Fruit fly (Drosophila melanogaster) whole organism: ENCODE results near the gene Uch.

ENCODE experiments used
- CG8478 ChIP-seq: fragments of >200 bp; optimal IDR thresholded peaks from 2 replicates; lab custom pipeline; 2018; ENCODE audit warnings: inconsistent platforms
- Dll ChIP-seq: fragments of >200 bp; optimal IDR thresholded peaks from 2 replicates; lab custom pipeline; 2017
- EcR ChIP-seq, 2 experiments: fragments of >200 bp; optimal IDR thresholded peaks; 2 replicates each; lab custom pipeline; 2017; ENCODE audit warnings: missing biosample characterization in 2 of 2, missing genetic modification characterization in 2 of 2, missing genetic modification reagents in 2 of 2
- pan ChIP-seq: fragments of >200 bp; optimal IDR thresholded peaks from 2 replicates; lab custom pipeline; 2017
- psq ChIP-seq: fragments of >200 bp; optimal IDR thresholded peaks from 2 replicates; lab custom pipeline; 2017
- usp ChIP-seq: fragments of >200 bp; optimal IDR thresholded peaks from 2 replicates; lab custom pipeline; 2017; ENCODE audit warnings: missing biosample characterization, missing genetic modification characterization, mixed read lengths

Uch gene

dm6 chr2L:2197475-2198118 lies 16.4 kb downstream of the Uch start, which contains the start of gene COX7AL2:
Gene COX7AL2, minus strand, starts transcription at chr2L:2197912.
- TF ChIP-seq Dll (lab: Kevin White, UChicago) = no peak
- no peak for TF ChIP-seq psq
- TF ChIP-seq EcR (GFP tag; optimal IDR thresholded peaks at IDR 0.05; lab: Kevin White, UChicago) = peak in 1 of 2 experiments; percentile 89

- TF ChIP-seq CG8478 (lab: Kevin White, UChicago) = peak; percentile 33
- no peak for TF ChIP-seq psq
- no peak for TF ChIP-seq usp (GFP tag; lab: Kevin White, UChicago)
- TF ChIP-seq pan (lab: Kevin White, UChicago) = no peak
- peak; percentile 100 for TF ChIP-seq EcR (GFP tag; optimal IDR thresholded peaks at IDR 0.05; lab: Kevin White, UChicago)
- TF ChIP-seq Dll (lab: Kevin White, UChicago) = peak; percentile 87
Measured at dm6 chr2L:2196590-2197474, 17.2 kb downstream of the Uch start.

dm6 chr2L:2195328-2195727 lies 18.7 kb downstream of the Uch start:
- TF ChIP-seq usp (GFP tag; lab: Kevin White, UChicago) (no peak), psq (no peak), Dll (lab: Kevin White, UChicago) (no peak), CG8478 (lab: Kevin White, UChicago) (no peak), pan (lab: Kevin White, UChicago) (no peak), EcR (GFP tag; optimal IDR thresholded peaks at IDR 0.05; lab: Kevin White, UChicago) (no peak)

dm6 chr2L:2194305-2194828 lies 19.6 kb downstream of the Uch start:
- TF ChIP-seq psq (no peak), EcR (GFP tag; optimal IDR thresholded peaks at IDR 0.05; lab: Kevin White, UChicago) (peak in 1 of 2 experiments; percentile 31)

dm6 chr2L:2193357-2193780 lies 20.6 kb downstream of the Uch start:
- TF ChIP-seq Dll (lab: Kevin White, UChicago) (peak; percentile 38), CG8478 (lab: Kevin White, UChicago) (peak; percentile 50), usp (GFP tag; lab: Kevin White, UChicago) (no peak), EcR (GFP tag; optimal IDR thresholded peaks at IDR 0.05; lab: Kevin White, UChicago) (peak; percentile 25 to 69)

dm6 chr2L:2192123-2192601 lies 21.8 kb downstream of the Uch start, which contains the start of gene CG10874:
Gene CG10874, minus strand, starts transcription at chr2L:2192386.
- no peak for TF ChIP-seq Dll (lab: Kevin White, UChicago)
- no peak for TF ChIP-seq pan (lab: Kevin White, UChicago)
- no peak for TF ChIP-seq EcR (GFP tag; optimal IDR thresholded peaks at IDR 0.05; lab: Kevin White, UChicago)
- no peak for TF ChIP-seq CG8478 (lab: Kevin White, UChicago)
- no peak for TF ChIP-seq psq
- TF ChIP-seq usp (GFP tag; lab: Kevin White, UChicago) = no peak

dm6 chr2L:2191404-2191803 lies 22.6 kb downstream of the Uch start:
- TF ChIP-seq pan (lab: Kevin White, UChicago) (no peak), Dll (lab: Kevin White, UChicago) (no peak), CG8478 (lab: Kevin White, UChicago) (no peak), usp (GFP tag; lab: Kevin White, UChicago) (no peak), EcR (GFP tag; optimal IDR thresholded peaks at IDR 0.05; lab: Kevin White, UChicago) (no peak), psq (no peak)

dm6 chr2L:2190684-2191083 lies 23.3 kb downstream of the Uch start:
- TF ChIP-seq usp (GFP tag; lab: Kevin White, UChicago) = no peak
- TF ChIP-seq CG8478 (lab: Kevin White, UChicago) = no peak

dm6 chr2L:2189100-2189499 lies 24.9 kb downstream of the Uch start:
- TF ChIP-seq psq = no peak
- no peak for TF ChIP-seq Dll (lab: Kevin White, UChicago)
- no peak for TF ChIP-seq CG8478 (lab: Kevin White, UChicago)
- no peak for TF ChIP-seq EcR (GFP tag; optimal IDR thresholded peaks at IDR 0.05; lab: Kevin White, UChicago)
- no peak for TF ChIP-seq usp (GFP tag; lab: Kevin White, UChicago)
- no peak for TF ChIP-seq pan (lab: Kevin White, UChicago)

- no peak for TF ChIP-seq Dll (lab: Kevin White, UChicago)
Measured at dm6 chr2L:2187411-2187810, 26.6 kb downstream of the Uch start.

- no peak for TF ChIP-seq CG8478 (lab: Kevin White, UChicago)
- TF ChIP-seq EcR (GFP tag; optimal IDR thresholded peaks at IDR 0.05; lab: Kevin White, UChicago) = no peak
- no peak for TF ChIP-seq Dll (lab: Kevin White, UChicago)
- TF ChIP-seq usp (GFP tag; lab: Kevin White, UChicago) = no peak
- no peak for TF ChIP-seq pan (lab: Kevin White, UChicago)
- no peak for TF ChIP-seq psq
Measured at dm6 chr2L:2185373-2185772, 28.6 kb downstream of the Uch start.

dm6 chr2L:2184659-2185058 lies 29.4 kb downstream of the Uch start:
- TF ChIP-seq CG8478 (lab: Kevin White, UChicago) (no peak), psq (no peak), EcR (GFP tag; optimal IDR thresholded peaks at IDR 0.05; lab: Kevin White, UChicago) (no peak), pan (lab: Kevin White, UChicago) (no peak), Dll (lab: Kevin White, UChicago) (no peak), usp (GFP tag; lab: Kevin White, UChicago) (no peak)
